Fruit fly (Drosophila melanogaster) whole organism, pupa: ENCODE results near the gene mRpS31.

Experiments
- CG10348 ChIP-seq: fragments of 200-800 bp; sonication (Bioruptor generic); IDR thresholded peaks from 2 replicates; pipeline ENCODE4 v1.3.6; 2022; ENCODE audit warnings: missing biosample characterization, missing genetic modification characterization
- CG12605 ChIP-seq: fragments of 200-800 bp; sonication (Bioruptor generic); IDR thresholded peaks from 2 replicates; pipeline ENCODE4 v1.3.6; 2022; ENCODE audit warnings: missing biosample characterization, missing genetic modification characterization
- CG13204 ChIP-seq: fragments of 200-800 bp; sonication (Bioruptor generic); optimal IDR thresholded peaks from 2 replicates; lab custom pipeline; 2018; ENCODE audit warnings: missing biosample characterization, mild to moderate bottlenecking, missing genetic modification characterization, moderate library complexity
- CG14655 ChIP-seq: fragments of 200-800 bp; sonication (Bioruptor generic); optimal IDR thresholded peaks from 3 replicates; lab custom pipeline; 2017; ENCODE audit warnings: mild to moderate bottlenecking, missing biosample characterization, missing genetic modification reagents, missing genetic modification characterization
- CG15710 ChIP-seq: fragments of 200-800 bp; sonication (Bioruptor generic); optimal IDR thresholded peaks from 2 replicates; lab custom pipeline; 2018; ENCODE audit warnings: missing biosample characterization, mild to moderate bottlenecking, missing genetic modification characterization, moderate library complexity
- CG17806 ChIP-seq: fragments of 200-800 bp; sonication (Bioruptor generic); optimal IDR thresholded peaks from 2 replicates; lab custom pipeline; 2018; ENCODE audit warnings: missing biosample characterization, mild to moderate bottlenecking, missing genetic modification characterization, moderate library complexity
- CG32121 ChIP-seq: fragments of 200-800 bp; sonication (Bioruptor generic); IDR thresholded peaks from 2 replicates; pipeline ENCODE4 v1.3.6; 2022; ENCODE audit warnings: missing biosample characterization, missing genetic modification characterization
- CG34367 ChIP-seq: fragments of 200-800 bp; sonication (Bioruptor generic); optimal IDR thresholded peaks from 2 replicates; lab custom pipeline; 2018; ENCODE audit warnings: missing biosample characterization, mild to moderate bottlenecking, missing genetic modification characterization
- CG4496 ChIP-seq: fragments of 200-800 bp; sonication (Bioruptor generic); IDR thresholded peaks from 3 replicates; pipeline ENCODE4 v1.3.6; 2022; ENCODE audit warnings: missing biosample characterization, missing genetic modification characterization
- CG8159 ChIP-seq: fragments of 200-800 bp; sonication (Bioruptor generic); optimal IDR thresholded peaks from 3 replicates; lab custom pipeline; 2018; ENCODE audit warnings: missing biosample characterization, mild to moderate bottlenecking, missing genetic modification characterization, moderate library complexity
- CG8301 ChIP-seq: fragments of 200-800 bp; sonication (Bioruptor generic); optimal IDR thresholded peaks from 2 replicates; lab custom pipeline; 2018; ENCODE audit warnings: missing biosample characterization, mild to moderate bottlenecking, missing genetic modification characterization
- CG9948 ChIP-seq: fragments of 200-800 bp; sonication (Bioruptor generic); optimal IDR thresholded peaks from 2 replicates; lab custom pipeline; 2018; ENCODE audit warnings: missing biosample characterization, mild to moderate bottlenecking, missing genetic modification characterization, moderate library complexity
- D1 ChIP-seq: fragments of 200-800 bp; sonication (Bioruptor generic); optimal IDR thresholded peaks from 2 replicates; lab custom pipeline; 2018; ENCODE audit warnings: missing biosample characterization, mild to moderate bottlenecking, missing genetic modification characterization, moderate library complexity
- EcR ChIP-seq: fragments of 200-800 bp; sonication (Bioruptor generic); optimal IDR thresholded peaks from 3 replicates; lab custom pipeline; 2019; ENCODE audit warnings: missing biosample characterization, missing genetic modification characterization, mild to moderate bottlenecking, moderate library complexity, missing genetic modification reagents
- Ets98B ChIP-seq: fragments of 200-800 bp; sonication (Bioruptor generic); IDR thresholded peaks from 2 replicates; pipeline ENCODE4 v1.3.6; 2022; ENCODE audit warnings: missing biosample characterization, missing genetic modification characterization
- Pif1A ChIP-seq: fragments of 200-800 bp; sonication (Bioruptor generic); optimal IDR thresholded peaks from 3 replicates; lab custom pipeline; 2016; ENCODE audit warnings: missing biosample characterization, missing genetic modification characterization
- Pif1B ChIP-seq: fragments of 200-800 bp; sonication (Bioruptor generic); optimal IDR thresholded peaks from 3 replicates; lab custom pipeline; 2016; ENCODE audit warnings: missing biosample characterization, missing genetic modification characterization
- Snoo ChIP-seq: fragments of 200-800 bp; sonication (Bioruptor generic); optimal IDR thresholded peaks from 3 replicates; lab custom pipeline; 2017; ENCODE audit warnings: missing biosample characterization, mild to moderate bottlenecking, missing genetic modification characterization, inconsistent platforms
- fd96Ca ChIP-seq: fragments of 200-800 bp; sonication (Bioruptor generic); IDR thresholded peaks from 3 replicates; pipeline ENCODE4 v1.3.6; 2022; ENCODE audit warnings: missing biosample characterization, missing genetic modification characterization
- gl ChIP-seq: fragments of 200-800 bp; sonication (Bioruptor generic); optimal IDR thresholded peaks from 2 replicates; lab custom pipeline; 2018; ENCODE audit warnings: missing biosample characterization, mild to moderate bottlenecking, missing genetic modification characterization
- rn ChIP-seq: fragments of 200-800 bp; sonication (Bioruptor generic); IDR thresholded peaks from 2 replicates; pipeline ENCODE4 v1.3.6; 2022; ENCODE audit warnings: missing biosample characterization, missing genetic modification characterization

Gene mRpS31

DNA sequence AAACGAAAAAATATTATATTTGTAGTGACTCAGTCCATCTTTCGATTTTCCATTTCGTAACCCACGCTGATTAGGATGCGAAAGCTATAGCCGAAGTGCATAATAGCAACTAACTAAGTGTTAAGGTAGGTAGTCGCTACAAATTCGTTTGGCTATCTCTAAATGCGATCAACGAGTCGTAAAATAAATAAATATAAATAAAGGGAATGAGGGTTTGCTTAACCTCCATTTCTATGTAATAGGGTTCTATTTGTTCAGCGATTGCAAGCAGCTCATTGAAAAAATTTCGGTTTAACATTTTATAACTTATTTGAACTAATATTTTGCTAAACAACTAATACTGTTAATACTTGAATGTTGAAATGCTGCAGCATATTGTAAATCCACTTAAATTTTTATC is 5.2 kb downstream of the mRpS31 start:
- TF ChIP-seq CG17806 (tag; lab: Kevin White, UChicago) (no peak), CG4496 (GFP tag; lab: Robert Waterston, UW) (no peak), CG14655 (GFP tag; lab: Kevin White, UChicago) (no peak), CG15710 (tag; lab: Kevin White, UChicago) (no peak)

DNA sequence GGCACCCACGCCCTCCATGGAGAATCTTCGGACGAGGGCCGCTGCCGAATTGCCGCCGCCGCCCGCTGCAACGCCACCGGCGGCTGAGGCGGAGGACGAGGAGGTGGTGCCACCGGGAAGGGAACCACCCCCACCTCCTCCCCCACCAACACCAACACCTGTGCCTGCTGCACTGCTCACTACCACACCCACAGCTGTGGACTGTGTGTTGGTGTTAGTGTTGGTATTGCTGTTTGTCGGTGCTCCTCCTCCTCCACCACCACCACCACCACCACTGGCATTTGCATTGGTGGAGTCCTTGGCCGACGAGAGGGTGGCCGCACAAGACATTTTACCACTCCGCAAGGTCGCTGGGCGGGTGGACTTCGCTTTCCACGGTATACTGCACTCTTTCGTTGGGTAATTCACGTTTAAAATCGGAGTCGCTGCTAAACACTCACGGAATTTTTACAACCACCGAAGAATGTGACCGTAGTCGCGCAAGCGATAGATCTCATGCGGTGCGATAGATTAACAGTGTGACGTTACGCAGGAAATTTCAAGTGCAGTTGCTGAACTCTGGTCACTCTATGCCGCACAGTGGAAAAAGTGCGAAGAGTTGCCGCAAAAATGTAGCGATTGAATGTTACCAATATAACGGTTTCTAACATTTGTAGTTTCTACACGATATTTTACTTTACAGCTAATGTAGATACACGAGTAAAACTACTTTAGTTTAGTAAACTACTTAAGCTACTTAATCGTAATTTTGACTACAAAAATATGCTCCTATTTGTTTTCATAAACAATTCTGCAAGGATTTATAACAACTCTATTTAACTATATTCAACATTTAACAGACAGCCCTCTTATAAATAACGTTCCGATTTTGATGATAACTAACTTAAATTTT is 6.6 kb downstream of the mRpS31 start, which contains the start of gene mib1:
TSS of gene mib1 (minus strand) at position 494 of the 892 bp plus-strand sequence.
- TF ChIP-seq gl (tag; lab: Kevin White, UChicago) (no peak), CG10348 (GFP tag; lab: Robert Waterston, UW) (no peak), fd96Ca (GFP tag; lab: Robert Waterston, UW) (peak; percentile 68; the same call in 1 of the 3 replicates), Pif1A (no peak), Ets98B (GFP tag; lab: Robert Waterston, UW) (peak; percentile 26), Snoo (peak; percentile 36), CG4496 (GFP tag; lab: Robert Waterston, UW) (peak; percentile 32; the same call in 1 of the 3 replicates), CG34367 (no peak), CG13204 (GFP tag; lab: Kevin White, UChicago) (peak; percentile 93), CG9948 (tag; lab: Kevin White, UChicago) (no peak), CG12605 (GFP tag; lab: Robert Waterston, UW) (0 out of 2 replicates have a peak, but pooled peaks have one; percentile 29), CG15710 (tag; lab: Kevin White, UChicago) (no peak), CG8301 (no peak), EcR (GFP tag; lab: Kevin White, UChicago) (peak; percentile 27), CG8159 (tag; lab: Kevin White, UChicago) (no peak), CG32121 (GFP tag; lab: Robert Waterston, UW) (no peak; the same call in none of the 2 replicates), D1 (tag; lab: Kevin White, UChicago) (no peak), Pif1B (peak; percentile 37), CG17806 (tag; lab: Kevin White, UChicago) (no peak), rn (GFP tag; lab: Robert Waterston, UW) (0 out of 2 replicates have a peak, but pooled peaks have one; percentile 26), CG14655 (GFP tag; lab: Kevin White, UChicago) (no peak)

DNA sequence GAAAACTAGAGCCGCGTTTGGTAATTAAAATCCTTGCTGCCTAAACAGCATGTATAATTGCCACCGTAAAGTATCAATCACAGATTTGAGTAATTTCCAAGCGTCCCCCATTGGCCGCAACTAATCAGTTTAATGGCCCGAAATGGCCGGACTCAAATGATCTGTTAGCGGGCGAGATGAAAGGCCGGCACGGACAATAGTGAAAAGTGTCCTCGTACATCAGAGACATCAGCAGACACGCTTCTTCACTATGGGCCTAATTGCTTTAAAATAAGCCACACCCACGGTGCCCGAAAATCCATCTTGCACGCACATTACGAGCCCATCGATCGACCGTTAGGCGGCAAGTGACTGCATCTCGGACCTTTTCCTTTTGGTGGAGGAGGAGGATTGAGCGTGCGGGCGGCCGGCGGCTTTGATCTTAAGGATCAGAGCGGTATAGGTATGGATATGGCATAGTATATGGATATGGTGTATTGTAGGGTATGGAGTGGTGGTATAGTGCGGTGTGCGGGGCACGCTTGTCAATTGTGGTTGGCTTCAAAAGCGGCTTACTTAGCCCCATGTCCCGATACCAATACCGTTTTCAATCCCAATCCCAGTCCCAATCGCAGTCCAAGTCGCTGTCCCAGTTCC is 7.4 kb downstream of the mRpS31 start:
- TF ChIP-seq Pif1A (no peak), CG4496 (GFP tag; lab: Robert Waterston, UW) (0 out of 3 replicates have a peak, but pooled peaks have one; percentile 23), CG14655 (GFP tag; lab: Kevin White, UChicago) (no peak), CG9948 (tag; lab: Kevin White, UChicago) (no peak), rn (GFP tag; lab: Robert Waterston, UW) (no peak), CG34367 (no peak)

DNA sequence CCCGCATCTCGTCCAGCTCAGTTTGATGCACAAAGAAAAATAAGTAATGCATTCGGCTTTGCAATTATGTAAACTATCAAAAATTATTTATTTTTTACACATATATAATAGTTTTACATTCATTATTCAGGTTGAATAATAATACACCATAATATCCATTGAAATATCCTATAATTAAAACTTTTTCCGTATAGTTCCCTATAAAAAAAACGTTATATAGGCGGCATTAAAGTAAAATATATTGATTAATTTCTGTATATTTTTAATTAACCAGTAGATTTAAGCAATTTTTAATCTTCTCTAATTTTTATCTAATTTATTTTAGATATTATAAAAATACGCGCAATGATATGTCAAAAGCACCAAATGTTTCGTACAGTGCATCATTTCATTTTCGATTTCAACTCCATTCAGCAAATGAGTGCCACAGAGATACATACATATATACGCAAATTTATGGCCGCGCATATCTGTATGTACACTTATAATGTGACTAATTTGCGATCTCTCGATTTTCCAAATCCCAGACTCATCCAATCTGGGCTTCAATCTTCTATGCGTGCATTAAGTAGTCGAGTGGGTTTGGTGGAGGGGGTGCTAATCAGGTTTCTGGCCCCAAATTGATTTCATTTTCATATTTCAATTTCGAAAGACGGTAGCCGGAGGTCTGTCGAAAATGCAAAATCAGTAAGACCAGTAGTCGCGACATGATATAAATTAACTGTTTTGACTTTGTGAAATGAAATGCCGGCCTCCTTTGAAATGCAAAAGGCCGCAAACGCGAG is 8.4 kb downstream of the mRpS31 start:
- TF ChIP-seq CG14655 (GFP tag; lab: Kevin White, UChicago) (peak; percentile 13), CG8159 (tag; lab: Kevin White, UChicago) (peak; percentile 36), CG9948 (tag; lab: Kevin White, UChicago) (peak; percentile 34), D1 (tag; lab: Kevin White, UChicago) (no peak)
- TF ChIP-seq, all 21 proteins: peak for 3

DNA sequence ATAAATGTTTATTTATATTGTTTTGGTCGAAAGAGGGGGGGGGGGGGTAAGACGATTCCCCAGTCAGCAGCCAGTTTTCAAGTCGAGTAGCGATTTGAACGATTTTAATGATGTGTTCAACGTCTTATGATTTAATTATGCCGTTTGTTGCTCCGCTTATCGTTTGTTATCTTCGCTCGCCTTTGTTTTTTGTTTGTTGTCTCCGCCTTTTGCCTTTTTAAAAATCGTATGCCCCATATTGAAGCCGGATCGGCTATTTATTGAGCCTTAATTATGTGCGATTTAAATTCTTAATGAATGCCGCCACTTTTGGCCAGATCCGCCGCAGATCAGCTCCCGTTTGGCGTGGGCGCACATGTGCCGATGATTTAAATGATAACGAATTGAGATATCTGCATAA is 9.5 kb downstream of the mRpS31 start:
- TF ChIP-seq CG13204 (GFP tag; lab: Kevin White, UChicago) (no peak), CG8301 (no peak), Pif1B (no peak), fd96Ca (GFP tag; lab: Robert Waterston, UW) (no peak), CG32121 (GFP tag; lab: Robert Waterston, UW) (no peak), CG12605 (GFP tag; lab: Robert Waterston, UW) (no peak), rn (GFP tag; lab: Robert Waterston, UW) (no peak), CG15710 (tag; lab: Kevin White, UChicago) (no peak), CG4496 (GFP tag; lab: Robert Waterston, UW) (no peak), CG9948 (tag; lab: Kevin White, UChicago) (no peak), CG17806 (tag; lab: Kevin White, UChicago) (no peak), EcR (GFP tag; lab: Kevin White, UChicago) (no peak), D1 (tag; lab: Kevin White, UChicago) (no peak), Ets98B (GFP tag; lab: Robert Waterston, UW) (no peak), gl (tag; lab: Kevin White, UChicago) (no peak), Pif1A (no peak)
